Fruit fly (Drosophila melanogaster): ENCODE data around the gene CG9799.
A peak's percentile ranks its signal among the peaks of the same experiment; 100 is the strongest.

Gene CG9799

DNA sequence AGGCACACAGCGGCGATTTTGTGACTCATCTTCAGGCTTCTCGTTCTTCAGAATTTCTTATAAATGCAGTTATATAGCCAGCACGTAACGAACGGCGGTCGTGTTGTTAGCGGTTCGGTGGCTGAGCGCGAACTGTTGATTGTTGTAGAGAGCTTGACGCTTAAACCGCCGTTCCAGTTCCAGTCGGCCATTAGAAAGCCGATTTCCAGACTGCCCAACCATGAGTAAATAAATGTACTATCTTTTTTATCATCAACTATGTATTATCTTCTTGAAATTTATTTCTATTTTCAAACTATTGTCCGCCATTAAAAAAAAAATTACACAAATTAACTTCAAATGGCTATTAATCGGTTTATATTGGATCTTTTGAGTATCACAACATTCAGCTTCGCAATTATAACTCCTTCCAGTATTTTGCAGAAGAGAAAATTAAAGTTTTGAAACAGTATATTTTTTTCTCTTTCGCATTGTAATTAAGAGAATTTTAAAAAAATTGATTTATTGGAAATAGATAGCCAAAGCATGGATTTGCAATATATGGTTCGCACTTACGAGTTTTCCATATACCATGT lies 13.3 kb upstream of the CG9799 start, which contains the start of gene GILT1:
TSS of gene GILT1 (minus strand) at position 141 of the 575 bp plus-strand sequence.
- TF ChIP-seq CG17801 (GFP tag; optimal IDR thresholded peaks at IDR 0.05; ENCODE audit: partially characterized antibody) = peak; percentile 27

DNA sequence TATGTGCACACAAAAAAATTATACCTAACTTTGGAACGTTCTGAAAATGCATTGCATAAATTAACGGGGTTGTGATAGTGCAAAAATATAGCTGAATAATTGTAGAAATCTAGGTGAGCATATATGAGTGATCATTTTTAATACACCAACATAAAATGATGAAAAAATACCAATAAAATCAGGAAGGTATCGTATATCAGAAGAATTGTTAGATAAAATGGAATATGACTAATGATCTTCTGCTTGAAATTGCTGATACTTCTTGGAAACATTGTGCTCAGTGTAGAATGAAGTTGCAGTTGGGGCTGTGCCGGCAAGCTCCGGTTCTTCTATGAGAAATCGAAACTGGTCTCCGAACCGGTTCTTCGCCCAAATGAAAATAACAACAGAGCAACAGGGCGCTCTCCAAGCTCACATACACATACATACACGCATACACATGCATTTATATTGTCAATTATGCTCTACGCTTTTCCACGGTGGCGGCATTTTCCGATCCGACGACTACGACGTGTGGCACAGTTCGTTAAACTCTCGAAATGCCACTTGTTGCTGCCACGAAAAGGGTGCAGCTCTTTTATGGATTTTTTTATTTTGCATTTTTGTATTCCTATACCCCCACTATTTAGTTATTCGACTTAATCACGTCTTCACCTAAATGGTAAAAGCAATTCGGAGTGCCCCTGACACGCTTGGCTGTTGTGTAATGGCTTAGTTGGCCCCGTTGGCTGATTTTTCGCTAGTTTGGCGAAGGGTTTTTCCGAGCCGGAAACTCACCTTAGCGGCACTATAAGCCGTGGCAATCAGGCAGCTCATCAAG lies 12.6 kb upstream of the CG9799 start:
- peak; percentile 91 for TF ChIP-seq CG17801 (GFP tag; optimal IDR thresholded peaks at IDR 0.05; ENCODE audit: partially characterized antibody)

DNA sequence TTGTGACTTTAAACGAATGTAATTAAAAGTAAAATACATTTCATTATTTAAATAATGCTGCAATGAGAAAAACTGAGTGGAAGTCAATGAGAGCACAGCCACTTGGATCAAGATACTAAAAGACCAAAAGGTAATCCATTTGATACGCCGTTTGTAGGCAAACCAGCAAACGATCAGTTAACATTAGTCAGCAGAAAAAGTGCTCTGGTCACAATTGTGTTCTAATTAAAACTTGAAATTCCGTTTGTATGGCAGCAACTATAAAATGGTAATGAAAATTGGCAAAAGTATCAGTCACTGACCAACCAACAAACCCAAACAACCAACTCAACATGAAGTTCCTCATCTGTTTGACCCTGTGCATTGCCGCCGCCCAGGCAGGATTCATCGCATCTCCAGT lies 9.0 kb upstream of the CG9799 start, which contains the start of gene CG14377:
TSS of gene CG14377 (plus strand) at position 301 of the 400 bp plus-strand sequence.
- TF ChIP-seq CG17801 (GFP tag; optimal IDR thresholded peaks at IDR 0.05; ENCODE audit: partially characterized antibody) = no peak

DNA sequence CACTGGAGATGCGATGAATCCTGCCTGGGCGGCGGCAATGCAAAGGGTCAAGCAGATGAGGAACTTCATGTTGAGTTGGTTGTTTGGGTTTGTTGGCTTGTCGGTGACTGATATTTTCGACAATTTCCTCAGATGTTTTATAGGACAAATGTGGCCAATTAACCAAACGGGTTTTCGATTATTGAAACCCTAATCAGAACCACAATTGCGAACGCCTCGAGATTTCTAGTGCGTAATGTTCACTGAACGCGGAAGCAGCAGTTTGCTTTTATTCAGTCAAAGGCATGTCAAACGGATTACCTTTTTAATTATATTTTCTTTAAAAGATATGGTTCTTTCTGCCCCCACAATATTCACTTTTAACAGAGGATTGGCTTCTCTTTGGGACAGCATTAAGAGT lies 8.5 kb upstream of the CG9799 start, which contains the start of gene CG14374:
TSS of gene CG14374 (minus strand) at position 101 of the 400 bp plus-strand sequence.
- no peak for TF ChIP-seq CG17801 (GFP tag; optimal IDR thresholded peaks at IDR 0.05; ENCODE audit: partially characterized antibody)

DNA sequence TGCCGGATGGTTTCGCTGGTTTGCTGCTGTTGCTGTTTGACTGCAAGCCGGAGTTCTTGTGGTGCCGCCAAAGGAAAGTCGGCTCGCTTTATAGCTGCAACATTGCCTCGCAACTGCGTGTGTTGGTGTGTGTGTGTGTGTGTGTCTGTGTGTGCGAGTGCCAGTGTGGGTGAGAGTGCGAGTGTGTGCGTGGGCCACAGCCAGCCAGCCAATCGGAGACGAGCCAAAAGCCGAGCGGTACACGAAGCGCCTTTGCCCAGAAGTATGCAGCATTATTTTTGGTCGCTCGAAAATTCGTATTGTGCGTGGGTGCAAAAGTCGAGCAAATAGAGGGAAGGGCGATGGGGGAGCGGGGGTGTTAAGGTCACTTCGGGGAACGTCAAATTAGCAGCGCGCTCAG lies 6.6 kb upstream of the CG9799 start, which contains the start of gene CCHa2:
TSS of gene CCHa2 (minus strand) at position 65 of the 400 bp plus-strand sequence.
- TF ChIP-seq CG17801 (GFP tag; optimal IDR thresholded peaks at IDR 0.05; ENCODE audit: partially characterized antibody) = no peak

DNA sequence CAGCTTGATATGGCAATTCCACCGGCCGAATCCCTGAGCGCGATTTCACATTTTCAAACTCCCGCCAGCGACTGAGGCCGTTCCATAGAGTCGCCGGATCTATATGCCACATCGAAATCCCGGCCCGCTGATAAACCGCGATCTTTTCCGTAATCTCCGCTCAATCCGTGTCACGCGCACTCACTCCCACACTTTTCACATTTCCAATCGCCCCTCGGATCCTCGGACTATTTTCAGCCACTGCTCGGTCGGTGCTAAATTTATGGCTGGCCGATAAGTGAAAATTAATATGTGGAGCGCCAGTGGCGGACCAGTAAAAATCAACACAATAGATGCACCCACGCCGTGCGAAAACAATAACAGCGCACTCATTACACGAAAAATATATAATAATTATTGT lies 4.5 kb upstream of the CG9799 start:
- TF ChIP-seq CG17801 (GFP tag; optimal IDR thresholded peaks at IDR 0.05; ENCODE audit: partially characterized antibody) = no peak

DNA sequence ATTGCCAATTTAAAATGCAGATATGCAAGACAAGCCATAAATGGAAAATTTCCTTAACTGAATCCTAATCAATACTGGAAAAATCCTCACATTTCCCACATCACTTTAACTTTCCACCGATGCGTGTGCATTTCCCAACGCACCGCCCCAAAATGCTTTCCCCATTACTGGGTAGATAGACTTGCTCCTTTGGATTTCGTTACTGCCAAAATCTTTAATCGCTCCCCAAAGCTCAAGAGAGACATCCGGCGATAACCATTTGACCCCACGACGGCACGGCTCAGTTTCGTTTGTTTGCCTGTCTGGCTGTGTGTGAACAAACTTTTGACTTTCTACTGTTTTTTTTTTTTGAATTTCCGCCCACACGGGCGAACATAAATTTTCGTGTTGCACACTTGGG lies 2.0 kb upstream of the CG9799 start:
- no peak for TF ChIP-seq CG17801 (GFP tag; optimal IDR thresholded peaks at IDR 0.05; ENCODE audit: partially characterized antibody)

DNA sequence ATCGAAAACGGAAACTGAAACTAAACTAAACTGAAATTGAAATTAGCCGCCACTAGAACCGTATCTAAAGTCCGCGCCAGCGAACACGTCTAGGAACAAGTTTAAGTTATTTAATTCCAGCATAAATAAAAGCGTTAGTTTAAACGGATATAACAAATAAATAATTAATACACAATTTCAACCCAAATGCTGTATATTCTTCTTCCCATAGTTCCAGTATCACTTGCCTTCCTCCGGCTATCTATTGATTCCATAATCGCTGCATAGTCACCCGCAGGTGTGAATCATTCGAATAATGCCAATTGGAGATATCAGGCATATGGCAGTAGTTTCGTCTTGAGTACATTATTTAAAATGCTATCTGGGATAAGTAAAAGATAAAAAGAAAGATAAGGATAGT lies 3.4 kb downstream of the CG9799 start:
- no peak for TF ChIP-seq CG17801 (GFP tag; optimal IDR thresholded peaks at IDR 0.05; ENCODE audit: partially characterized antibody)

DNA sequence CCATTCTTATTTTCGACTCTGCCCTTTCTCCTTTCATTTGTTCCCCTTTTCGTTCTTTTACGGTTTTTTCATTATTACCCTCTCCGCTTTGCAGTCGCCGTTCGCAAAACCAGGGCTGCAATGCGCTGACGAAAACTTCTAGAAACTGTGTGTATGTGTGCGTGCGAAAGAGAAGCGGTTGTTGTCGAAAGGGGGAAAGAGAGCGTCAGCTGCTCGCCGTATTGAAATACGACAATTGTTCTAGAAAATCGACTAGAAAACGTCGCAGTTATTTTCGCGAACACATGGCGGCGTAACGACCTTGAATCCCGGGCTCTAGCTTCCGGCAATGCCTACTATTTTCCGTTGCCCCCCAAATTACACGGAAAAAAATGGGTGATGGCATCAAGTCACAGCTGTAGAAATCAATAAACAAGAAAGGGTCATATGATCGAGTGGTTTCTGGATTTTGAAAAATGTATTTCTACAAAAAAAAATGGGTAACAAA lies 5.8 kb downstream of the CG9799 start:
- peak; percentile 48 for TF ChIP-seq CG17801 (GFP tag; optimal IDR thresholded peaks at IDR 0.05; ENCODE audit: partially characterized antibody)

DNA sequence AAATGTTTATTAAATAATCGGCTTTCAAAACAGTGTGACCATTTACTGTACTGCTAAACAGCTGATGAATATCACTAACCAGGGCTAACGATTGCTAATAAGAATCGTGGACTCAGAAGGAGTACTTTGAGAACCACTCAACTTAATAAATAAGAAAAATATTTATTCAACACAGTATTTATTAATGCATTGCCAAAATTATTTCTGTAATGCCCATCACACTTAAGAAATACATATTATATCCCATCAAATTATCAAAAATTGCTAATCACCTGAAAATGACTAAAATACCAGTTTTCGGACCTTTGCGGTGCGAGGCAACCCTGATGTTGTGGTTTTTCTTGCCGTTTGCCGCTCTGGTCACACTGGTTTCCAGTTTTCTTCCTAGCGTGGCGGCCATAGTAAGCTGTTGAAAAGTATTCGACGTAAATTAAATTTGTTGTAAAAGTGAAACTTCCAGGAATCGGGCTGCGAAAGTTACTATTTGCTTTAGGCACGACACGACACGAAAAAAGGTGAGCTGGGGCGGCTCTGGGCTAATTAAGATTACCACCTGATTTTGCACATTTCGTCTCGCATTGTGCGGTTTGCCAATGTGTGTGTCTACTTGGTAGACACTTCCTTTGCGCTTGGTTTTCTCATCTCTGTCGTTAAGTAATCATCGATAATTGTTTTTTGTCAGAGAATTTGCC lies 6.6 kb downstream of the CG9799 start, which contains the start of the genes mRpS21 and Droj2:
TSS of gene mRpS21 (minus strand) at position 66 of the 692 bp plus-strand sequence.
TSS of gene Droj2 (plus strand) at position 363 of the 692 bp plus-strand sequence.
- peak; percentile 27 for TF ChIP-seq CG17801 (GFP tag; optimal IDR thresholded peaks at IDR 0.05; ENCODE audit: partially characterized antibody)

DNA sequence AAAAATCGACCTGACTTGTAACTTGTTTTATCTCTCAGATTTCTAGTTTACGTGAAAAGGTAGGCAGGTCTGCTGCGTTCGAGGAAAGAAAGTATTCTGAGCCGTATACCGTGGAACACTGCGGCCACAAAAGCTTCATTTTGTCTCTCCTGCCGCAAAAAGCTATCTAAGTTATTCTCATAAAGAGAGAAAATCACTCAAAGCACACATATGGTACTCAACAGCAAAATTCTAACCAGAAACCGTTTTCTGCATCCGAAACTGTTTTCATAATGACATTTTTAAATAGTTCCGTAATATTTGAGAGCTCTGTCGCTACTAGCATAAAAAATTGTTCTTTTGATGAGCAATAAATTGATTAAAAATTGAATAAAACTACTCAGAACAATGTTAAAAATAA lies 8.8 kb downstream of the CG9799 start, which contains the start of the genes CG9813 and CG8870:
TSS of gene CG9813 (minus strand) at position 101 of the 400 bp plus-strand sequence.
TSS of gene CG8870 (plus strand) at position 168 of the 400 bp plus-strand sequence.
- TF ChIP-seq CG17801 (GFP tag; optimal IDR thresholded peaks at IDR 0.05; ENCODE audit: partially characterized antibody) = no peak

DNA sequence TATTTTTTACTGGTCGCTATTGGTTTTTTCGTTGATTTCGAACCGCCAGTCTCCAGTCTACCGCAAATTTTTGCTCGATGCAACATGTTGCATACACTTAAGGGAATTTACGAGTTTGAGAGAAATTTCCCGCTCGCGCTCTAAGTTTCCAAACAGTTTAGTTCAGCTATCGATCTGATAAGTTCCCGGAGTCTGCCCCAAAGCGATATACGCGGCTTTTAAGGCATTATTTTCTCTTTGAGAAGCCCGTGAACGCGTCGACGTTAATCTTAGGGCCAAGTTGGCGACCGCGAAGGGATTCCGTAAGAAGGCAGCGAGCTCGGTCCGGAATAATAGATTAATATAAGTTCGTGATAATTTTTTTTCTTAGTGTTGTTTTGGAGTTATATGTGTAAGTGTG lies 13.6 kb downstream of the CG9799 start:
- TF ChIP-seq CG17801 (GFP tag; optimal IDR thresholded peaks at IDR 0.05; ENCODE audit: partially characterized antibody) = no peak

DNA sequence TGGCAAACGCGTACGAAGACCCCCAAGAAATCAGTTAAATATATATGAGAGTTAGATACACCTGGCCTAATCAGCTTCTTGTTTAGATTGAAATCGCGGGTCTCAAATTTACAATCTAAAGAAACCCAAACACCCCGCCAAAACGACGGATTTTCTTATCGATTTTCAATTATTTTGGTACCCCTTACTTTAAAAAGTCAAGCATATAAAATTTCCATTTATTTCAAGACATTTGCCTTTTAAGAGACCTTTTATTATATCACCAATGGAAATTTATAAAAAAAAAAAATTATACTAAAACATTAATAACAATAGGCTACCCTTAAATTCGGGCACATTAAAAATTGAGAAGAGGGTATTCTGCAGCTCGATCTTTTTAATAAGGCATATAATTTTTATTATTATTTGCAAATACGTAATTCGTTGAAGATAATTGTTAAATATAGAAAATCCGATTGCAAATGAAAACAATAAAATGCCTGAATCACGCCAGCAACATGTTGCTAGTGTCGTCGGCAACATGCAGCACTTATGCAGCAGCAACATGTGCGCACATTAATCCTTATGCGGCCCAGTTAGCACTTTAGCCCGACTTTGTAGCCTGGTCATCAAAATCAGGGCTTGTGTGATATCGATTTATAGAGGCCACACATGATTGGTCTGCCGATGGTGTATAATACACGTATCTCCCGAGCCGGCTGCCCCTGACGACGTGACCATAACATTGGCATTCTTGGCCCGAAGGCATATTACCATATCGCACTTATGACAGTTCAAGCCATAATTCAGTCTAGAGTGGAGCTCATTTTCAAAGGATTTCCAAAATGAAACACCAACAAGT lies 16.4 kb downstream of the CG9799 start, which contains the start of the genes Lip3 and CG34309:
TSS of gene Lip3 (minus strand) at position 65 of the 841 bp plus-strand sequence.
TSS of gene CG34309 (plus strand) at position 791 of the 841 bp plus-strand sequence.
- TF ChIP-seq CG17801 (GFP tag; optimal IDR thresholded peaks at IDR 0.05; ENCODE audit: partially characterized antibody) = no peak

DNA sequence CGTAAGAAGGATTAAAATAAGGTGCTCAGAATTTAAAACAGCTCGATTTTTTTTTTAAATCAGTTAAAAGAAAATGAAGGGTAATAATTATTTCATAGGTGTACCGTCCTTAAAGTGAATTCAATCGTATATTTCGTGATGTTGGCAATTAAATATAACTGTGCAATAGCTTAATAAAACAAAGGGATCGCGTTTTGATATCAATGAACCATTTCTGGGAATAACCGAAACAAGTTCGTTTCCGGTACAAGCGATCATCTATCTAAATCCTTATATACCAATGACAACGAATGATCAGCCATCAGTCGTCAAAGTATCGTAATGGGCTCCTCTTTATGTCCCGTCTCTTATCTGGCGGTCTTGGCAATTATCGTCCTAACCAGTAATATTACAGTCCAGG lies 19.2 kb downstream of the CG9799 start, which contains the start of gene CheA87a:
TSS of gene CheA87a (plus strand) at position 301 of the 400 bp plus-strand sequence.
- TF ChIP-seq CG17801 (GFP tag; optimal IDR thresholded peaks at IDR 0.05; ENCODE audit: partially characterized antibody) = no peak

Measured in ovary, adult (tissue).